Fruit fly (Drosophila melanogaster) whole organism, prepupa: ENCODE results near the gene vig2.

ENCODE experiments used
- CG10669 ChIP-seq: fragments of 200-800 bp; sonication (Bioruptor generic); optimal IDR thresholded peaks from 3 replicates; lab custom pipeline; 2018; ENCODE audit warnings: missing biosample characterization, mild to moderate bottlenecking, missing genetic modification characterization, moderate library complexity
- CG16779 ChIP-seq: fragments of 200-800 bp; sonication (Bioruptor generic); optimal IDR thresholded peaks from 3 replicates; lab custom pipeline; 2017; ENCODE audit warnings: missing biosample characterization, mild to moderate bottlenecking, missing genetic modification characterization
- CG6276 ChIP-seq: fragments of 200-800 bp; sonication (Bioruptor generic); optimal IDR thresholded peaks from 2 replicates; lab custom pipeline; 2017; ENCODE audit warnings: missing biosample characterization, mild to moderate bottlenecking, missing genetic modification characterization
- CG6854 ChIP-seq: fragments of 200-800 bp; sonication (Bioruptor generic); optimal IDR thresholded peaks from 2 replicates; lab custom pipeline; 2017; ENCODE audit warnings: missing biosample characterization, mild to moderate bottlenecking, missing genetic modification characterization
- CG9139 ChIP-seq: fragments of 200-800 bp; sonication (Bioruptor generic); optimal IDR thresholded peaks from 3 replicates; lab custom pipeline; 2017; ENCODE audit warnings: missing biosample characterization, mild to moderate bottlenecking, missing genetic modification characterization
- Hr4 ChIP-seq: fragments of 200-800 bp; sonication (Bioruptor generic); optimal IDR thresholded peaks from 3 replicates; lab custom pipeline; 2016; ENCODE audit warnings: missing biosample characterization, missing genetic modification characterization
- Sox102F ChIP-seq: fragments of 200-800 bp; sonication (Bioruptor generic); optimal IDR thresholded peaks from 2 replicates; lab custom pipeline; 2016; ENCODE audit warnings: missing biosample characterization, mild to moderate bottlenecking, missing genetic modification characterization
- Sox14 ChIP-seq: fragments of 200-800 bp; sonication (Bioruptor generic); optimal IDR thresholded peaks from 3 replicates; lab custom pipeline; 2016; ENCODE audit warnings: missing biosample characterization, missing genetic modification characterization
- acj6 ChIP-seq: fragments of 200-800 bp; sonication (Bioruptor generic); optimal IDR thresholded peaks from 3 replicates; lab custom pipeline; 2016; ENCODE audit warnings: missing biosample characterization, missing genetic modification characterization

dm6 chr3R:25137565-25138367 lies 14.6 kb downstream of the vig2 start, which contains the start of gene danr:
- TF ChIP-seq CG16779 (tag; lab: Kevin White, UChicago) (no peak), CG6276 (GFP tag; lab: Kevin White, UChicago) (no peak), Sox14 (GFP tag; lab: Kevin White, UChicago) (no peak), Hr4 (GFP tag; lab: Kevin White, UChicago) (no peak), CG10669 (GFP tag; lab: Kevin White, UChicago) (no peak), acj6 (GFP tag; lab: Kevin White, UChicago) (no peak), CG9139 (no peak), CG6854 (GFP tag; lab: Kevin White, UChicago) (peak; percentile 31), Sox102F (no peak)
